Worm (Caenorhabditis elegans): ENCODE measurements around the gene gly-5.

The gly-5 gene

DNA sequence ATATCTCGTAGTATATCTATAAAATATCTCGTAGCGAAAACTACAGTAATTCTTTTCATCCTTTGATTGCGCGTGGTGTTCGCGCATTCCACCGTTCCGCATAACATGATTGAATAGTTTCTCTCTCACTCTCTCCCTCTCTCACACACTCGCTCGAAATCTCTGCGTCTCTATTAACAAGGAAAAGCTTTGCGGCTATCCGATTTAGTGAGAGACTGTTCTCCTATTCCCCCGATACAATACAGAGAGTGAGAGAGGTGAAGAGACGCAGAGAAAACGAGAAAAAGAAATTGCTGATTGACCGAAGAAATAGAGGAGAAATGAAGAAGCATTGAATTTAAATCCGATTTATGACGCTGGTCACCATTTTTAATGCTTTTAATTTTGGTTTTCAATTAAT, 5.2 kb upstream of the gly-5 start:
- TF ChIP-seq ztf-29 (GFP tag; IDR thresholded peaks at IDR 0.05) (peak; percentile 74), T22C8.4 (GFP tag; IDR thresholded peaks at IDR 0.05) (no peak), cog-1 (tag; optimal IDR thresholded peaks at IDR 0.05) (peak; percentile 63), tab-1 (GFP tag; IDR thresholded peaks at IDR 0.05) (no peak)

DNA sequence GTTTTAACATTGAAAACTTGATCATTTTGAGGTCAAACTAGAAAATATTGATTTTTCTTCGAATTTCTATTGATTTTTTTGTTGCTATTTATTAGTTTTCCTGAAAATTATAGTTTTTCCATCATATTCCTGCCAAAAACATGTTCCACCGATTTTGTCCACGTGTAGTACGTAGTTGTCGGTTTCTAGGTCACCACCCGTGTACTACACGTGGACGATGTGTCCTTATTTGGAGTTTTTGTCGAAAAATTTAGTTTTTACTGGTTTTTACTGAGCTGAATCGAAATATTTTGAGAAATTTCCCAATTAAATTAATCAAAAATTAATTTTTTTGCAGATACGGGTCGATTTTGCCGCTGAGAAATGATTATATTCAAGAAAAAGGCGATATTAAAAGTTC, 583 bp downstream of the gly-5 start:
- TF ChIP-seq flt-1 (GFP tag; IDR thresholded peaks at IDR 0.05) (no peak), tab-1 (GFP tag; IDR thresholded peaks at IDR 0.05) (no peak), klf-2 (GFP tag; conservative IDR thresholded peaks at IDR 0.05) (no peak), ztf-23 (GFP tag; IDR thresholded peaks at IDR 0.05) (0 out of 2 replicates have a peak, but pooled peaks have one; percentile 47), T22C8.4 (GFP tag; IDR thresholded peaks at IDR 0.05) (no peak), ztf-29 (GFP tag; IDR thresholded peaks at IDR 0.05) (no peak), cog-1 (tag; optimal IDR thresholded peaks at IDR 0.05) (peak; percentile 33), med-1 (GFP tag; optimal IDR thresholded peaks at IDR 0.05; ENCODE audit: insufficient read depth) (no peak), ref-1 (GFP tag; conservative IDR thresholded peaks at IDR 0.05) (no peak)

DNA sequence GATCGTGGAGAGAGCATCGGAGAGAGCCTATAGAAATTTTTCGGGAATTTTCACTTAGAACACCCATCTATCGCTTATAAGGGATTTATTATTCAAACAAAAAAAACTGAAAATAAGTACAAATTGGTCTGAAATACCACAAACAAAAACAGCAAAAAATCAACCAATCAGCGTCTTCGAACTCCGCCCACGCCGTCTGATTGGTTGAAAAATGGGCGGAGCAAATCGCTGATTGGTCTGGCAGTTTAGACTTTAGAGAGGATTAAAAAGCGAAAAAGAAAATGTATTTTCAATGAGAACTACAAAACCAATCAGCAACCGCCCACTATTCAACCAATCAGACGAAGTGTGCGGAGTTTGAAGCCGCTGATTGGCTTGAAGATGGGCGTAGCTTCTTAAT, 13.9 kb downstream of the gly-5 start:
- TF ChIP-seq tab-1 (GFP tag; IDR thresholded peaks at IDR 0.05) (no peak), ref-1 (GFP tag; conservative IDR thresholded peaks at IDR 0.05) (no peak), med-1 (GFP tag; optimal IDR thresholded peaks at IDR 0.05; ENCODE audit: insufficient read depth) (no peak), flt-1 (GFP tag; IDR thresholded peaks at IDR 0.05) (no peak), ztf-23 (GFP tag; IDR thresholded peaks at IDR 0.05) (no peak), cog-1 (tag; optimal IDR thresholded peaks at IDR 0.05) (no peak), T22C8.4 (GFP tag; IDR thresholded peaks at IDR 0.05) (no peak), klf-2 (GFP tag; conservative IDR thresholded peaks at IDR 0.05) (no peak), ztf-29 (GFP tag; IDR thresholded peaks at IDR 0.05) (no peak)

DNA sequence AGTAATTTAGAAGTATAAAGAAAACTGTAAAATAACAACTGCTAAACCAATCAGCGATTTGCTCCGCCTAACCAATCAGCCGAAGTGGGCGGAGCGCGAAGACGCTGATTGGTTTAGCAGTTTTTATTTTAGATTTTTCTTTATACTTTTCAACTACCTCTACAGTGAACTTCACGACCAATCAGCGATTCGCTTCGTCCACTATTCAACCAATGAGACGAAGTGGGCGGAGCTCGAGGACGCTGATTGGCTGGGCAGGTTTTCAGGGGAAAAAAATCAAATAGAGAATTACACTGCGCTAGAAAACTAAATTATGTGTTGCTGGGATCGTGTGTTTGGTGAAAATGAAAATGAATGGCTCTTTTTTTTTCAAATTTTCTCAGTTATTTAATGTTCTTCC, 14.7 kb downstream of the gly-5 start:
- no peak for TF ChIP-seq ztf-23 (GFP tag; IDR thresholded peaks at IDR 0.05)
- no peak for TF ChIP-seq T22C8.4 (GFP tag; IDR thresholded peaks at IDR 0.05)
- TF ChIP-seq med-1 (GFP tag; optimal IDR thresholded peaks at IDR 0.05; ENCODE audit: insufficient read depth) = no peak
- no peak for TF ChIP-seq ztf-29 (GFP tag; IDR thresholded peaks at IDR 0.05)
- no peak for TF ChIP-seq ref-1 (GFP tag; conservative IDR thresholded peaks at IDR 0.05)
- TF ChIP-seq klf-2 (GFP tag; conservative IDR thresholded peaks at IDR 0.05) = no peak
- no peak for TF ChIP-seq tab-1 (GFP tag; IDR thresholded peaks at IDR 0.05)
- no peak for TF ChIP-seq cog-1 (tag; optimal IDR thresholded peaks at IDR 0.05)
- TF ChIP-seq flt-1 (GFP tag; IDR thresholded peaks at IDR 0.05) = no peak

DNA sequence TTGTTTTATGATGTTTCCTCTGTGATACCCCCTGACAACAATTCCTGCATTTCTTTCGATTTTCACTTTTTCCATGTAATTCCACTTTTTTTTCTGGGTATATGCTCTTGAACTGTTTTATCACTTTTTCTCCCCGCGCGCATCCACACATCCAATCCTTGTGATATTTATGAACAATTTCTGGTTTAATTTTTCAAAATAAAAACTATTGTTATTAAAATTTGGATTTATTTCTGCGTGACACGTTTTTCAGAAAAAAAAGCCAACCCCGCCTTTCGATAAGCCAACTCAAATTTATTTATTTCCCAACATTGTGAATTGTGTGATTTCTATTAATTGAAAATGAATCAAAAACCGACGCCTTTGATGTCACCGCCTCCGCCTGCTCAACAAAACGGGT, 17.5 kb downstream of the gly-5 start, which contains the start of gene Y39E4B.11:
TSS of gene Y39E4B.11 (plus strand) at position 301 of the 400 bp plus-strand sequence.
- TF ChIP-seq med-1 (GFP tag; optimal IDR thresholded peaks at IDR 0.05; ENCODE audit: insufficient read depth) (no peak), flt-1 (GFP tag; IDR thresholded peaks at IDR 0.05) (no peak), ztf-29 (GFP tag; IDR thresholded peaks at IDR 0.05) (no peak), ztf-23 (GFP tag; IDR thresholded peaks at IDR 0.05) (no peak), tab-1 (GFP tag; IDR thresholded peaks at IDR 0.05) (no peak), T22C8.4 (GFP tag; IDR thresholded peaks at IDR 0.05) (no peak)

DNA sequence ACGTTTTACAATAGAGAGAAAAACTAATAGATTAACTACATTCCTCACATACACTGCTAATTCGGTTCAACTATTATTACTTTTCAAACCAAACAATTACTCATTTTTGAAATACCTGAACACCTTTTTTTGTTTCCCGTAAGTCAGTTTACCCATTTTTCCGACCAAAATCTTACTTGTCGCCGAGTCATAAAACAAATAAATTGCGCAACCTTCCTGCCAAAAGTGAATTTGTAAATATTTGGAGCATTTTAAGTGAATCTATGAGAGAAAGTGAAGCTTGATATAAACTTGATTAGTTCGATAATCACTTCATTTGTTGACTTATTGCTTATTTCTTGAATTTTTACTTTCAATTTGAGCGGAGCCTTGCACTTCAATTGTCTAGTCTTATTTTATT, 21.8 kb downstream of the gly-5 start:
- no peak for TF ChIP-seq klf-2 (GFP tag; conservative IDR thresholded peaks at IDR 0.05)
- TF ChIP-seq tab-1 (GFP tag; IDR thresholded peaks at IDR 0.05) = no peak
- TF ChIP-seq ref-1 (GFP tag; conservative IDR thresholded peaks at IDR 0.05) = no peak

DNA sequence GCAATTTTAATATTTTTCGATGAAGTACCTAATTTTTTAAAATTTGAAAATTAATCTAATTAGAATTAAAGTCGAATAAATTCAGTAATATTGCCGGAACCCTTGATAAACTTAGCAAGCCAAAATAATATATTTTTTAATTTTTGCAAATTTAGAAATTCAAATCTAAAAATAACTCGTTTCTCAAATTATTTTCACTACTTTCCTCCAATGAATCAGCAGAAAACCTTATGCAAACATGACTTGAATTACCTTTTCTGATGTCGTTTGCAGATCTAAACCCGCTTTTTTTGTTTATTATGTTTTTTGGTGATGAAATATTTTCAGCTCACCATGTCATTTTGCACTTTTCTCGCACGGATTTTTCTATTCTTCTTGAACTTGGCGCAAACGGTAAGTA, 25.2 kb downstream of the gly-5 start, which contains the start of gene tsp-3:
TSS of gene tsp-3 (plus strand) at position 301 of the 400 bp plus-strand sequence.
- no peak for TF ChIP-seq ztf-29 (GFP tag; IDR thresholded peaks at IDR 0.05)
- TF ChIP-seq flt-1 (GFP tag; IDR thresholded peaks at IDR 0.05) = no peak
- TF ChIP-seq ref-1 (GFP tag; conservative IDR thresholded peaks at IDR 0.05) = no peak
- TF ChIP-seq ztf-23 (GFP tag; IDR thresholded peaks at IDR 0.05) = no peak
- no peak for TF ChIP-seq cog-1 (tag; optimal IDR thresholded peaks at IDR 0.05)
- TF ChIP-seq klf-2 (GFP tag; conservative IDR thresholded peaks at IDR 0.05) = no peak

DNA sequence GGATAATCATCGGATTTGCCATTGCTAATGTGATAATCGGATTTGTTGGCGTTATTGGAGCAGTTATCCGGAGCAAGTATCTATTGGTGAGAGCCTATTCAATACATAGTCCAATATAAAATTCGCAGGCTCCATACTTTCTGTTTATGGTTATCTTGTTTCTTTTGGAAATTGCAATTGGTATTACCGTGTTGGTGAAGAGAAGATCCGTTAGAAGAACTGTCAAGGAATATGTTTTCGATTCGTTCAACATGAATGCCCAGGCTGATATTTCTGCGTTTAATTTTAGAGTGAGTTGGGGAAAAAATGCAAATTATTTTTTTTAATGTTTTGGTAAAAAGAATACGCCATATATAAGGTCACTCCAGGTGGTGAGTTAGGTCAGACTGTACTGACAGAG, 25.9 kb downstream of the gly-5 start:
- TF ChIP-seq ref-1 (GFP tag; conservative IDR thresholded peaks at IDR 0.05) = no peak
- TF ChIP-seq klf-2 (GFP tag; conservative IDR thresholded peaks at IDR 0.05) = no peak

DNA sequence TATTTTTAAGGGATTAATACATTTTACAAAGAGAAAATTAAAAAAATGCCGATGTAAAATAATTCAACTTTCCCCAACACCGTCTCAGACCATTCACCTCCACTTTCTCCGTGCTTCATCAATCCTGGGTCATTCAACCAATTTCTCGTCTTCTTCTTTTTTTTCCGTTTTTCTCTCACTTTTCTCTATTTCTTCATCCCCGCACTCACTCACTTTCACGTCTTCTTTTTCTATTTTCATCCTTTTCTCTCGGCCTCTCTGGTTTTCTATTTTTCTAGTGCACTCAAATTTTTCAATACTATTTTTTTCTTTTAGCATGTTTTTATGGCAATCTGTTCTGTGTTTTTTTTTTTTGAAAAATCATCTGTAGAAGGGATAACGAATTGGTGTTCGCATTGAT, 28.5 kb downstream of the gly-5 start:
- TF ChIP-seq med-1 (GFP tag; optimal IDR thresholded peaks at IDR 0.05; ENCODE audit: insufficient read depth) (no peak), T22C8.4 (GFP tag; IDR thresholded peaks at IDR 0.05) (no peak), klf-2 (GFP tag; conservative IDR thresholded peaks at IDR 0.05) (no peak), ztf-29 (GFP tag; IDR thresholded peaks at IDR 0.05) (no peak), cog-1 (tag; optimal IDR thresholded peaks at IDR 0.05) (no peak), tab-1 (GFP tag; IDR thresholded peaks at IDR 0.05) (no peak), ztf-23 (GFP tag; IDR thresholded peaks at IDR 0.05) (no peak), flt-1 (GFP tag; IDR thresholded peaks at IDR 0.05) (no peak), ref-1 (GFP tag; conservative IDR thresholded peaks at IDR 0.05) (no peak)

DNA sequence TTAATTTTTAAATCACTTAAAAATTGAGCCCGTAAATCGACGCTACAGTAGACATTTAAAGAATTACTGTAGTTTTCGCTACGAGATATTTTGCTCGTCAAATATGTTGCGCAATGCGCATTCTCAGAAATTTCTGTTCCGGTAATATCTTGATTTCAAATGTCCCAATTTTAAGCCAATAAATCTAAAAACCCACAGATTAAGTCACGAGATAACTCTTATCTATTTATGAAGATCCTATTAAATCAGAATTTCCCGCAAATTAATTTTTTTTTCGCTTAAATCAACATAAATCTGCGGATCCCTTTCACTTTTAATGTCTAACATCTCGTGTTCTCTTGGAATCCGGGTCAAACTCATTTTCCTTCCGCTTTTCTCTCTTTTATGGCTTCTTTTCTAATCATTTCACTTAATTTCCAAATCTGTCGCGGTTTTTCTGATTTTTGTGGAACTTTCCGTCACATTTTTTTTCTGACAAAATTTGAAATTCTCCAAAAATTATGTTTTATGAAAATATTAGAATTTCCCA, 29.4 kb downstream of the gly-5 start:
- TF ChIP-seq med-1 (GFP tag; optimal IDR thresholded peaks at IDR 0.05; ENCODE audit: insufficient read depth) (no peak), flt-1 (GFP tag; IDR thresholded peaks at IDR 0.05) (no peak), T22C8.4 (GFP tag; IDR thresholded peaks at IDR 0.05) (no peak), ztf-23 (GFP tag; IDR thresholded peaks at IDR 0.05) (no peak), cog-1 (tag; optimal IDR thresholded peaks at IDR 0.05) (no peak), tab-1 (GFP tag; IDR thresholded peaks at IDR 0.05) (no peak), klf-2 (GFP tag; conservative IDR thresholded peaks at IDR 0.05) (no peak), ztf-29 (GFP tag; IDR thresholded peaks at IDR 0.05) (no peak), ref-1 (GFP tag; conservative IDR thresholded peaks at IDR 0.05) (no peak)

DNA sequence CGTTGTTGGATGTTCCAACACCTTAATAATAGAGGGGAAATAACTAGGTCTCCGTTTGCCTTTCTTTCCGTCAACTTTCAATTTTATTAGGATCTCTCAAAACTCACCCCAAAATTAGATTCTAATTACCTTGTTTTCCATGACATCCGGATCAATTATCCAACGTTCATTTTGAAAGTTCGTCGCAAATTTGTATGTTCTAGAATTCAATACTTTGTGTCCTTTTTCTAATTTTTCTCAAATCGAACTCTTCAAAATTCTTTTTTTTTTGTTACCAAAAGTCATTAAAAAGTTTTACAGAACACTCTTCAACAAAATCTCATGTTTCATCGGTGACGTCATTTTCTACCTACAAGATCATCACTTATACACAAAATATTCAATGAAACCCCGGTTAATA, 35.6 kb downstream of the gly-5 start, which contains the start of gene Y43F4A.1:
TSS of gene Y43F4A.1 (plus strand) at position 301 of the 400 bp plus-strand sequence.
- TF ChIP-seq tab-1 (GFP tag; IDR thresholded peaks at IDR 0.05) = no peak
- no peak for TF ChIP-seq ztf-23 (GFP tag; IDR thresholded peaks at IDR 0.05)
- no peak for TF ChIP-seq med-1 (GFP tag; optimal IDR thresholded peaks at IDR 0.05; ENCODE audit: insufficient read depth)
- TF ChIP-seq cog-1 (tag; optimal IDR thresholded peaks at IDR 0.05) = no peak
- TF ChIP-seq ref-1 (GFP tag; conservative IDR thresholded peaks at IDR 0.05) = no peak
- no peak for TF ChIP-seq flt-1 (GFP tag; IDR thresholded peaks at IDR 0.05)
- TF ChIP-seq T22C8.4 (GFP tag; IDR thresholded peaks at IDR 0.05) = no peak
- no peak for TF ChIP-seq klf-2 (GFP tag; conservative IDR thresholded peaks at IDR 0.05)
- no peak for TF ChIP-seq ztf-29 (GFP tag; IDR thresholded peaks at IDR 0.05)
